Fruit fly (Drosophila melanogaster) whole organism, embryonic: Measurements from ENCODE around the gene HIPP1.

Experiments used
- B-H2 ChIP-seq: fragments of 200-800 bp; sonication (Bioruptor generic); optimal IDR thresholded peaks from 2 replicates; lab custom pipeline; 2018; ENCODE audit warnings: missing biosample characterization, mild to moderate bottlenecking, missing genetic modification characterization
- C15 ChIP-seq: fragments of 200-800 bp; sonication (Bioruptor generic); IDR thresholded peaks from 3 replicates; pipeline ENCODE4 v1.3.6; 2022; ENCODE audit warnings: missing biosample characterization, missing genetic modification characterization
- CG10462 ChIP-seq: fragments of 200-800 bp; sonication (Bioruptor generic); optimal IDR thresholded peaks from 2 replicates; lab custom pipeline; 2016; ENCODE audit warnings: missing biosample characterization, missing genetic modification characterization
- CG11085 ChIP-seq: fragments of 200-800 bp; sonication (Bioruptor generic); IDR thresholded peaks from 2 replicates; pipeline ENCODE4 v1.3.6; 2022; ENCODE audit warnings: missing biosample characterization, missing genetic modification characterization
- CG12104 ChIP-seq: fragments of 200-800 bp; sonication (Bioruptor generic); optimal IDR thresholded peaks from 3 replicates; lab custom pipeline; 2016; ENCODE audit warnings: missing biosample characterization, missing genetic modification characterization
- CG14014 ChIP-seq: fragments of 200-800 bp; sonication (Bioruptor generic); IDR thresholded peaks from 2 replicates; pipeline ENCODE4 v1.3.6; 2022; ENCODE audit warnings: missing biosample characterization, missing genetic modification characterization
- CG17612 ChIP-seq: fragments of 200-800 bp; sonication (Bioruptor generic); IDR thresholded peaks from 2 replicates; pipeline ENCODE4 v1.3.6; 2022; ENCODE audit warnings: missing biosample characterization, missing genetic modification characterization
- CG30020 ChIP-seq: fragments of 200-800 bp; optimal IDR thresholded peaks from 2 replicates; lab custom pipeline; 2019; ENCODE audit warnings: missing biosample characterization, mild to moderate bottlenecking, missing genetic modification characterization, moderate library complexity
- CG30431 ChIP-seq: fragments of 200-800 bp; sonication (Bioruptor generic); optimal IDR thresholded peaks from 2 replicates; lab custom pipeline; 2017; ENCODE audit warnings: missing biosample characterization, missing genetic modification characterization
- CG3065 ChIP-seq: fragments of 200-800 bp; sonication (Bioruptor generic); optimal IDR thresholded peaks from 2 replicates; lab custom pipeline; 2016; ENCODE audit warnings: missing biosample characterization, missing genetic modification characterization
- CG31224 ChIP-seq: fragments of 200-800 bp; sonication (Bioruptor generic); IDR thresholded peaks from 2 replicates; pipeline ENCODE4 v1.3.6; 2022; ENCODE audit warnings: missing biosample characterization, missing genetic modification characterization
- CG32532 ChIP-seq: fragments of 200-800 bp; sonication (Bioruptor generic); IDR thresholded peaks from 2 replicates; pipeline ENCODE4 v1.3.6; 2022; ENCODE audit warnings: missing biosample characterization, missing genetic modification characterization
- CG32772 ChIP-seq: fragments of 200-800 bp; sonication (Bioruptor generic); IDR thresholded peaks from 2 replicates; pipeline ENCODE4 v1.3.6; 2022; ENCODE audit warnings: missing biosample characterization, missing genetic modification characterization
- CG34224 ChIP-seq: fragments of 200-800 bp; sonication (Bioruptor generic); IDR thresholded peaks from 3 replicates; pipeline ENCODE4 v1.3.6; 2022; ENCODE audit warnings: missing biosample characterization, missing genetic modification characterization; ENCODE audit not compliant: partially characterized antibody
- CG4617 ChIP-seq: fragments of 200-800 bp; sonication (Bioruptor generic); optimal IDR thresholded peaks from 3 replicates; lab custom pipeline; 2016; ENCODE audit warnings: missing biosample characterization, missing genetic modification characterization, borderline replicate concordance
- CG6765 ChIP-seq: fragments of 200-800 bp; sonication (Bioruptor generic); optimal IDR thresholded peaks from 3 replicates; lab custom pipeline; 2017; ENCODE audit warnings: missing biosample characterization, mild to moderate bottlenecking, missing genetic modification characterization
- CG6791 ChIP-seq: fragments of 200-800 bp; sonication (Bioruptor generic); IDR thresholded peaks from 3 replicates; pipeline ENCODE4 v1.3.6; 2022; ENCODE audit warnings: missing biosample characterization, missing genetic modification characterization; ENCODE audit not compliant: partially characterized antibody
- CG6813 ChIP-seq: fragments of 200-800 bp; sonication (Bioruptor generic); optimal IDR thresholded peaks from 2 replicates; lab custom pipeline; 2017; ENCODE audit warnings: missing biosample characterization, missing genetic modification characterization, mild to moderate bottlenecking, moderate library complexity, missing genetic modification reagents
- CG7987 ChIP-seq: fragments of 200-800 bp; sonication (Bioruptor generic); optimal IDR thresholded peaks from 2 replicates; lab custom pipeline; 2018; ENCODE audit warnings: missing biosample characterization, mild to moderate bottlenecking, missing genetic modification characterization, moderate library complexity
- CG9797 ChIP-seq: fragments of 200-800 bp; sonication (Bioruptor generic); optimal IDR thresholded peaks from 3 replicates; lab custom pipeline; 2018; ENCODE audit warnings: missing biosample characterization, mild to moderate bottlenecking, missing genetic modification characterization
- CG9932 ChIP-seq: fragments of 200-800 bp; sonication (Bioruptor generic); IDR thresholded peaks from 2 replicates; pipeline ENCODE4 v1.3.6; 2022; ENCODE audit warnings: missing biosample characterization, missing genetic modification characterization
- CkIIα-i1 ChIP-seq: fragments of 200-800 bp; sonication (Bioruptor generic); IDR thresholded peaks from 2 replicates; pipeline ENCODE4 v1.3.6; 2022; ENCODE audit warnings: missing biosample characterization, missing genetic modification characterization
- Hsf ChIP-seq: fragments of 200-800 bp; sonication (Bioruptor generic); optimal IDR thresholded peaks from 3 replicates; lab custom pipeline; 2016; ENCODE audit warnings: missing biosample characterization, missing genetic modification characterization
- Mad ChIP-seq: fragments of 200-800 bp; sonication (Bioruptor generic); optimal IDR thresholded peaks from 2 replicates; lab custom pipeline; 2016; ENCODE audit warnings: missing biosample characterization, missing genetic modification characterization
- Mes4 ChIP-seq: fragments of 200-800 bp; sonication (Bioruptor generic); optimal IDR thresholded peaks from 2 replicates; lab custom pipeline; 2016; ENCODE audit warnings: missing biosample characterization, missing genetic modification characterization
- Neu2 ChIP-seq: fragments of 200-800 bp; sonication (Bioruptor generic); optimal IDR thresholded peaks from 3 replicates; lab custom pipeline; 2016; ENCODE audit warnings: missing biosample characterization, missing genetic modification characterization, borderline replicate concordance
- Sin3A ChIP-seq: fragments of >200 bp; optimal IDR thresholded peaks from 2 replicates; lab custom pipeline; 2018
- Six4 ChIP-seq: fragments of 200-800 bp; sonication (Bioruptor generic); optimal IDR thresholded peaks from 2 replicates; lab custom pipeline; 2016; ENCODE audit warnings: missing biosample characterization, missing genetic modification characterization
- Spps ChIP-seq: fragments of 200-800 bp; sonication (Bioruptor generic); optimal IDR thresholded peaks from 2 replicates; lab custom pipeline; 2018; ENCODE audit warnings: missing biosample characterization, mild to moderate bottlenecking, missing genetic modification characterization
- Vsx1 ChIP-seq: fragments of 200-800 bp; sonication (Bioruptor generic); optimal IDR thresholded peaks from 2 replicates; lab custom pipeline; 2017; ENCODE audit warnings: missing biosample characterization, mild to moderate bottlenecking, missing genetic modification characterization, missing genetic modification reagents
- YL-1 ChIP-seq: fragments of 200-800 bp; sonication (Bioruptor generic); optimal IDR thresholded peaks from 3 replicates; lab custom pipeline; 2017; ENCODE audit warnings: missing biosample characterization, mild to moderate bottlenecking, missing genetic modification characterization
- ase ChIP-seq: fragments of 200-800 bp; sonication (Bioruptor generic); IDR thresholded peaks from 3 replicates; pipeline ENCODE4 v1.3.6; 2022; ENCODE audit warnings: missing biosample characterization, missing genetic modification characterization
- cas ChIP-seq: fragments of 200-800 bp; sonication (Bioruptor generic); IDR thresholded peaks from 2 replicates; pipeline ENCODE4 v1.3.6; 2022; ENCODE audit warnings: missing biosample characterization, missing genetic modification characterization
- chn ChIP-seq: fragments of 200-800 bp; sonication (Bioruptor generic); optimal IDR thresholded peaks from 2 replicates; lab custom pipeline; 2016; ENCODE audit warnings: missing biosample characterization, missing genetic modification characterization
- crc ChIP-seq: fragments of 200-800 bp; sonication (Bioruptor generic); optimal IDR thresholded peaks from 2 replicates; lab custom pipeline; 2016; ENCODE audit warnings: missing biosample characterization, missing genetic modification characterization
- croc ChIP-seq: fragments of 200-800 bp; sonication (Bioruptor generic); conservative IDR thresholded peaks from 3 replicates; pipeline ENCODE4 v1.3.6; 2022; ENCODE audit warnings: missing biosample characterization, missing genetic modification characterization
- fd64A ChIP-seq: fragments of 200-800 bp; sonication (Bioruptor generic); optimal IDR thresholded peaks from 3 replicates; lab custom pipeline; 2018; ENCODE audit warnings: missing biosample characterization, mild to moderate bottlenecking, missing genetic modification characterization
- ftz-f1 ChIP-seq: fragments of 200-800 bp; sonication (Bioruptor generic); optimal IDR thresholded peaks from 2 replicates; lab custom pipeline; 2016; ENCODE audit warnings: missing biosample characterization, missing genetic modification characterization
- gem ChIP-seq: fragments of 200-800 bp; sonication (Bioruptor generic); optimal IDR thresholded peaks from 2 replicates; lab custom pipeline; 2019; ENCODE audit warnings: missing biosample characterization, mild to moderate bottlenecking, missing genetic modification characterization, moderate library complexity
- gsb-n ChIP-seq: fragments of 200-800 bp; sonication (Bioruptor generic); optimal IDR thresholded peaks from 3 replicates; lab custom pipeline; 2018; ENCODE audit warnings: missing biosample characterization, mild to moderate bottlenecking, missing genetic modification characterization
- hb ChIP-seq: fragments of 200-800 bp; sonication (Bioruptor generic); IDR thresholded peaks from 3 replicates; pipeline ENCODE4 v1.3.6; 2022; ENCODE audit warnings: missing biosample characterization, missing genetic modification characterization; ENCODE audit not compliant: partially characterized antibody
- jumu ChIP-seq: fragments of 200-800 bp; sonication (Bioruptor generic); optimal IDR thresholded peaks from 3 replicates; lab custom pipeline; 2016; ENCODE audit warnings: missing biosample characterization, missing genetic modification characterization
- nom ChIP-seq: fragments of 200-800 bp; sonication (Bioruptor generic); optimal IDR thresholded peaks from 2 replicates; lab custom pipeline; 2017; ENCODE audit warnings: missing biosample characterization, missing genetic modification characterization, mild to moderate bottlenecking, moderate library complexity, missing genetic modification reagents
- odd ChIP-seq: fragments of 200-800 bp; sonication (Bioruptor generic); optimal IDR thresholded peaks from 2 replicates; lab custom pipeline; 2017; ENCODE audit warnings: missing biosample characterization, mild to moderate bottlenecking, missing genetic modification characterization
- pb ChIP-seq: fragments of 200-800 bp; sonication (Bioruptor generic); optimal IDR thresholded peaks from 3 replicates; lab custom pipeline; 2016; ENCODE audit warnings: missing biosample characterization, missing genetic modification characterization
- peb ChIP-seq: fragments of 200-800 bp; sonication (Bioruptor generic); IDR thresholded peaks from 2 replicates; pipeline ENCODE4 v1.3.6; 2022; ENCODE audit warnings: missing biosample characterization, missing genetic modification characterization
- phol ChIP-seq: fragments of 200-800 bp; sonication (Bioruptor generic); optimal IDR thresholded peaks from 3 replicates; lab custom pipeline; 2018; ENCODE audit warnings: missing biosample characterization, mild to moderate bottlenecking, missing genetic modification characterization, moderate library complexity
- ttk ChIP-seq: fragments of 200-800 bp; sonication (Bioruptor generic); IDR thresholded peaks from 2 replicates; pipeline ENCODE4 v2.1.2; 2022; ENCODE audit warnings: missing biosample characterization, missing genetic modification characterization
- zen ChIP-seq: fragments of 200-800 bp; sonication (Bioruptor generic); optimal IDR thresholded peaks from 3 replicates; lab custom pipeline; 2018; ENCODE audit warnings: missing biosample characterization, mild to moderate bottlenecking, missing genetic modification characterization, moderate library complexity
- zf30C ChIP-seq: fragments of 200-800 bp; sonication (Bioruptor generic); optimal IDR thresholded peaks from 3 replicates; lab custom pipeline; 2018; ENCODE audit warnings: missing biosample characterization, mild to moderate bottlenecking, missing genetic modification characterization

The HIPP1 gene

DNA sequence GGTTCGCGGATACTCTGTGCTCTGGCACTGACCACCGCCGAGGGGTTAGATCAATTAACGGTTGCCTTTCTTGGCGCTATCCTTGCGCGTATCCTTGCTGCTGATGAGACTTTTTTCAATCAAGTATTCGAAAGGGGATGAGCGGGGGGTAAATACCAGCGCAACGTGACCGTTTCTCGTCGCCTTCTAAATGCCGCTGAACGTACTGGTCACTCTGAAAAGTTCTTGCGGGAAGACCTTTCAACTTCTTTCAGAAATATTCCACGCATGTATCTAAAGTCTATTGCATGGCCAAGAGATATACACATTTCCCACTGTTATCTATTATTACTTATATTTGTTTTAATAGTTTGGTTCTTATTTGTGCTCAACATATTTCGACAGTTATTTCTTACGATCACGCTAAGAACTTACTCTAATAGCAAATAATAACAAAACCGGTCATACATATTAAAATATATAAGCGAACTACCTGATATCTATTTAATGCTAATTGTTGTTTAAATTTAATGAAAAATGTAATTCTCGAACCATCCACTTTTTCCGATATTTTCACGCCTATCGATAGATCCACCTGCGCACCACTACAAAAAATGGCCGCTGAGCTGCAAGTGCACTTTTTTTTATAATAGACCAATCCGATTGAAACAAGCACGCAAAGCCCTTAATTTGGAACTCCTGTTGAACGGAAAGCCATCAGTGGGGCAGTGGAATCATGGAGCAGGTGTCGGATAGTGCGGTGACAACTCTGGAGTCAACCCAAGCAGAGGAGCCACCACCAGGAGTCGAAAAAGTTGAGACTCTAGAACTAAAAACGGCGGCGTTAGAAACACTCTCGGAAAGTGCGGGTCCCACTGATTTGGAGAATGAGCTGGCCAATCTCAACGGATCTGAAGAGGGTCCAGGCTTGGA lies at the start of gene HIPP1, which contains the start of gene CG3634 (continued):
- TF ChIP-seq CG32772 (peak; percentile 44; the same call in 1 of the 2 replicates), C15 (GFP tag; lab: Robert Waterston, UW) (no peak), CG3065 (no peak), ttk (GFP tag; lab: Robert Waterston, UW) (no peak), CG31224 (GFP tag; lab: Robert Waterston, UW) (no peak), CG30020 (tag; lab: Kevin White, UChicago) (peak; percentile 78), ase (GFP tag; lab: Robert Waterston, UW) (no peak), CG4617 (GFP tag; lab: Kevin White, UChicago) (peak; percentile 71), CG17612 (no peak), CG32532 (GFP tag; lab: Robert Waterston, UW) (no peak), Mad (no peak), pb (GFP tag; lab: Kevin White, UChicago) (no peak), ftz-f1 (no peak), chn (no peak), zen (no peak), CG6765 (no peak), B-H2 (GFP tag; lab: Kevin White, UChicago) (no peak), hb (no peak), gem (tag; lab: Kevin White, UChicago) (no peak), Neu2 (GFP tag; lab: Kevin White, UChicago) (no peak), Six4 (GFP tag; lab: Kevin White, UChicago) (no peak), Sin3A (lab: Kevin White, UChicago) (peak; percentile 69), CG30431 (GFP tag; lab: Kevin White, UChicago) (no peak), CkIIα-i1 (GFP tag; lab: Robert Waterston, UW) (no peak), CG34224 (GFP tag; lab: Robert Waterston, UW) (peak; percentile 73), croc (GFP tag; lab: Robert Waterston, UW) (no peak), Hsf (peak; percentile 24), jumu (GFP tag; lab: Kevin White, UChicago) (no peak), CG10462 (no peak), gsb-n (no peak), CG6791 (no peak), peb (no peak), CG12104 (GFP tag; lab: Kevin White, UChicago) (peak; percentile 39), CG7987 (GFP tag; lab: Kevin White, UChicago) (no peak), odd (GFP tag; lab: Kevin White, UChicago) (no peak), CG11085 (no peak), Spps (tag; lab: Kevin White, UChicago) (no peak), CG14014 (no peak), YL-1 (peak; percentile 72), phol (tag; lab: Kevin White, UChicago) (peak; percentile 97), crc (GFP tag; lab: Kevin White, UChicago) (no peak), nom (GFP tag; lab: Kevin White, UChicago) (no peak), cas (GFP tag; lab: Robert Waterston, UW) (no peak), zf30C (GFP tag; lab: Kevin White, UChicago) (no peak), Vsx1 (GFP tag; lab: Kevin White, UChicago) (no peak), CG9797 (GFP tag; lab: Kevin White, UChicago) (peak; percentile 85), CG9932 (GFP tag; lab: Robert Waterston, UW) (no peak), fd64A (GFP tag; lab: Kevin White, UChicago) (no peak), CG6813 (GFP tag; lab: Kevin White, UChicago) (no peak), Mes4 (GFP tag; lab: Kevin White, UChicago) (no peak)
